Fruit fly (Drosophila melanogaster) whole organism, wandering third instar larva: Measurements from ENCODE around the gene barc.

Source experiments
- Abd-B ChIP-seq: fragments of >200 bp; optimal IDR thresholded peaks from 2 replicates; lab custom pipeline; 2017; ENCODE audit warnings: missing biosample characterization, missing genetic modification characterization
- CG32264 ChIP-seq: fragments of 200-800 bp; sonication (Bioruptor generic); optimal IDR thresholded peaks from 2 replicates; lab custom pipeline; 2016; ENCODE audit warnings: missing biosample characterization, missing genetic modification characterization
- CG9705 ChIP-seq: fragments of 200-800 bp; sonication (Bioruptor generic); optimal IDR thresholded peaks from 2 replicates; lab custom pipeline; 2018; ENCODE audit warnings: missing biosample characterization, mild to moderate bottlenecking, missing genetic modification characterization
- CrebA ChIP-seq: fragments of 200-800 bp; sonication (Bioruptor generic); optimal IDR thresholded peaks from 2 replicates; lab custom pipeline; 2016; ENCODE audit warnings: missing biosample characterization, mild to moderate bottlenecking, missing genetic modification characterization, borderline replicate concordance
- Dfd ChIP-seq: fragments of >200 bp; optimal IDR thresholded peaks from 2 replicates; lab custom pipeline; 2017; ENCODE audit warnings: missing biosample characterization, missing genetic modification characterization
- Dif ChIP-seq: fragments of 200-275, 200-300 bp; sonication (Bioruptor generic); optimal IDR thresholded peaks from 2 replicates; lab custom pipeline; 2018; ENCODE audit warnings: missing biosample characterization, missing genetic modification characterization; ENCODE audit not compliant: partially characterized antibody
- GATAd ChIP-seq: sonication (Bioruptor generic); optimal IDR thresholded peaks from 2 replicates; lab custom pipeline; 2016; ENCODE audit warnings: missing biosample characterization, missing genetic modification characterization
- HLH106 ChIP-seq: fragments of 200-800 bp; optimal IDR thresholded peaks from 3 replicates; lab custom pipeline; 2019; ENCODE audit warnings: missing biosample characterization, mild to moderate bottlenecking, missing genetic modification characterization, moderate library complexity
- Hnf4 ChIP-seq: fragments of 200-800 bp; sonication (Bioruptor generic); optimal IDR thresholded peaks from 2 replicates; lab custom pipeline; 2016; ENCODE audit warnings: missing biosample characterization, mild to moderate bottlenecking, missing genetic modification characterization
- Hr78 ChIP-seq: fragments of >200 bp; optimal IDR thresholded peaks from 2 replicates; lab custom pipeline; 2017; ENCODE audit warnings: missing biosample characterization, missing genetic modification characterization
- Hr83 ChIP-seq: fragments of 200-300 bp; sonication (Bioruptor generic); optimal IDR thresholded peaks from 2 replicates; lab custom pipeline; 2016; ENCODE audit warnings: missing biosample characterization, mild to moderate bottlenecking, missing genetic modification characterization, moderate library complexity; ENCODE audit not compliant: poor library complexity, severe bottlenecking
- Jra ChIP-seq: sonication (Bioruptor generic); optimal IDR thresholded peaks from 2 replicates; lab custom pipeline; 2016; ENCODE audit warnings: missing biosample characterization, missing genetic modification characterization
- Mio ChIP-seq: sonication (Bioruptor generic); optimal IDR thresholded peaks from 2 replicates; lab custom pipeline; 2016; ENCODE audit warnings: missing biosample characterization, missing genetic modification characterization
- Myc ChIP-seq: fragments of >200 bp; optimal IDR thresholded peaks from 2 replicates; lab custom pipeline; 2017
- N ChIP-seq: fragments of >200 bp; optimal IDR thresholded peaks from 2 replicates; lab custom pipeline; 2018; ENCODE audit warnings: missing biosample characterization, missing external identifiers, missing genetic modification characterization
- OdsH ChIP-seq: fragments of 200-800 bp; sonication (Bioruptor generic); optimal IDR thresholded peaks from 2 replicates; lab custom pipeline; 2016; ENCODE audit warnings: missing biosample characterization, mild to moderate bottlenecking, missing genetic modification characterization
- Rel ChIP-seq, 2 experiments: fragments of 200-800 bp; sonication (Bioruptor generic) in 1 of 2; optimal IDR thresholded peaks; 2 replicates in 1 of 2; 3 replicates in 1 of 2; lab custom pipeline; 2016 to 2019; ENCODE audit warnings: mild to moderate bottlenecking in 2 of 2, missing biosample characterization in 2 of 2, missing genetic modification characterization in 2 of 2, moderate library complexity in 1 of 2
- Sp1 ChIP-seq: fragments of 200-800 bp; sonication (Bioruptor generic); optimal IDR thresholded peaks from 3 replicates; lab custom pipeline; 2019; ENCODE audit warnings: missing biosample characterization, mild to moderate bottlenecking, missing genetic modification characterization, moderate library complexity
- Vsx2 ChIP-seq: fragments of 200-300, 225-300 bp; sonication (Bioruptor generic); optimal IDR thresholded peaks from 2 replicates; lab custom pipeline; 2018; ENCODE audit warnings: missing biosample characterization, missing genetic modification characterization; ENCODE audit not compliant: partially characterized antibody
- br ChIP-seq: fragments of 200-800 bp; sonication (Bioruptor generic); optimal IDR thresholded peaks from 2 replicates; lab custom pipeline; 2016; ENCODE audit warnings: missing biosample characterization, missing genetic modification characterization
- brk ChIP-seq: fragments of 200-800 bp; sonication (Bioruptor generic); optimal IDR thresholded peaks from 2 replicates; lab custom pipeline; 2016; ENCODE audit warnings: missing biosample characterization, mild to moderate bottlenecking, missing genetic modification characterization
- dl ChIP-seq, 2 experiments: fragments of 175-275, 200-275 bp in 1 of 2; fragments of 200-275 bp in 1 of 2; sonication (Bioruptor generic); optimal IDR thresholded peaks; lab custom pipeline; 2018; ENCODE audit warnings: mild to moderate bottlenecking in 2 of 2, missing biosample characterization in 2 of 2, missing genetic modification characterization in 2 of 2, moderate library complexity in 2 of 2; ENCODE audit not compliant: partially characterized antibody in 2 of 2, insufficient read depth in 1 of 2
- dmrt93B ChIP-seq: fragments of 200-800 bp; sonication (Bioruptor generic); optimal IDR thresholded peaks from 2 replicates; lab custom pipeline; 2018; ENCODE audit warnings: missing biosample characterization, mild to moderate bottlenecking, missing genetic modification characterization
- dsf ChIP-seq: sonication (Bioruptor generic); optimal IDR thresholded peaks from 2 replicates; lab custom pipeline; 2016; ENCODE audit warnings: missing biosample characterization, missing genetic modification characterization, borderline replicate concordance
- ey ChIP-seq: fragments of 200-800 bp; sonication (Bioruptor generic); optimal IDR thresholded peaks from 2 replicates; lab custom pipeline; 2016; ENCODE audit warnings: missing biosample characterization, missing genetic modification characterization
- foxo ChIP-seq, 2 experiments: fragments of 200-800 bp; sonication (Bioruptor generic); optimal IDR thresholded peaks; 2 replicates in 1 of 2; 3 replicates in 1 of 2; lab custom pipeline; 2016 to 2017; ENCODE audit warnings: missing biosample characterization in 2 of 2, missing genetic modification characterization in 2 of 2
- fru ChIP-seq: fragments of 200-800 bp; sonication (Bioruptor generic); optimal IDR thresholded peaks from 3 replicates; lab custom pipeline; 2016; ENCODE audit warnings: missing biosample characterization, mild to moderate bottlenecking, missing genetic modification characterization
- h ChIP-seq: fragments of 200-800 bp; sonication (Bioruptor generic); optimal IDR thresholded peaks from 3 replicates; lab custom pipeline; 2016; ENCODE audit warnings: missing biosample characterization, mild to moderate bottlenecking, missing genetic modification characterization
- jim ChIP-seq: fragments of 175-275, 200-325 bp; sonication (Bioruptor generic); optimal IDR thresholded peaks from 2 replicates; lab custom pipeline; 2016; ENCODE audit warnings: missing biosample characterization, mild to moderate bottlenecking, missing genetic modification characterization
- lola ChIP-seq: fragments of >200 bp; optimal IDR thresholded peaks from 2 replicates; lab custom pipeline; 2017; ENCODE audit warnings: missing biosample characterization, missing genetic modification characterization
- pan ChIP-seq: fragments of >200 bp; optimal IDR thresholded peaks from 2 replicates; lab custom pipeline; 2017
- psq ChIP-seq: fragments of 200-800 bp; sonication (Bioruptor generic); optimal IDR thresholded peaks from 3 replicates; lab custom pipeline; 2017; ENCODE audit warnings: missing biosample characterization, mild to moderate bottlenecking, missing genetic modification characterization, moderate library complexity
- rgr ChIP-seq: fragments of 200-800 bp; sonication (Bioruptor generic); optimal IDR thresholded peaks from 3 replicates; lab custom pipeline; 2016; ENCODE audit warnings: missing biosample characterization, mild to moderate bottlenecking, missing genetic modification characterization
- sage ChIP-seq: fragments of 200-800 bp; sonication (Bioruptor generic); optimal IDR thresholded peaks from 2 replicates; lab custom pipeline; 2016; ENCODE audit warnings: missing biosample characterization, mild to moderate bottlenecking, missing genetic modification characterization
- sv ChIP-seq: fragments of 200-800 bp; sonication (Bioruptor generic); optimal IDR thresholded peaks from 3 replicates; lab custom pipeline; 2016; ENCODE audit warnings: missing biosample characterization, missing genetic modification characterization
- tai ChIP-seq: sonication (Bioruptor generic); optimal IDR thresholded peaks from 2 replicates; lab custom pipeline; 2016; ENCODE audit warnings: missing biosample characterization, missing genetic modification characterization
- usp ChIP-seq: fragments of >200 bp; optimal IDR thresholded peaks from 2 replicates; lab custom pipeline; 2017; ENCODE audit warnings: missing biosample characterization, missing genetic modification characterization
- woc ChIP-seq: sonication (Bioruptor generic); optimal IDR thresholded peaks from 2 replicates; lab custom pipeline; 2016; ENCODE audit warnings: missing biosample characterization, mild to moderate bottlenecking, missing genetic modification characterization

barc gene

dm6 chr3L:21427490-21427889 lies 5.4 kb downstream of the barc start, which contains the start of gene CG33288:
Gene CG33288, plus strand, starts transcription at chr3L:21427790.
- TF ChIP-seq Myc (lab: Kevin White, UChicago) (no peak), N (GFP tag; lab: Kevin White, UChicago) (no peak), woc (GFP tag; lab: Kevin White, UChicago) (no peak), HLH106 (tag; lab: Kevin White, UChicago) (no peak), Sp1 (GFP tag; lab: Kevin White, UChicago) (no peak), foxo (GFP tag; optimal IDR thresholded peaks at IDR 0.05; lab: Kevin White, UChicago) (no peak), dl (GFP tag; optimal IDR thresholded peaks at IDR 0.05; lab: Kevin White, UChicago; ENCODE audit: insufficient read depth in 1 of 2, partially characterized antibody in 2 of 2) (no peak), brk (GFP tag; lab: Kevin White, UChicago) (no peak), OdsH (no peak), jim (GFP tag; lab: Kevin White, UChicago) (no peak), sage (no peak)
- TF ChIP-seq, all 38 proteins: peak for 0

DNA sequence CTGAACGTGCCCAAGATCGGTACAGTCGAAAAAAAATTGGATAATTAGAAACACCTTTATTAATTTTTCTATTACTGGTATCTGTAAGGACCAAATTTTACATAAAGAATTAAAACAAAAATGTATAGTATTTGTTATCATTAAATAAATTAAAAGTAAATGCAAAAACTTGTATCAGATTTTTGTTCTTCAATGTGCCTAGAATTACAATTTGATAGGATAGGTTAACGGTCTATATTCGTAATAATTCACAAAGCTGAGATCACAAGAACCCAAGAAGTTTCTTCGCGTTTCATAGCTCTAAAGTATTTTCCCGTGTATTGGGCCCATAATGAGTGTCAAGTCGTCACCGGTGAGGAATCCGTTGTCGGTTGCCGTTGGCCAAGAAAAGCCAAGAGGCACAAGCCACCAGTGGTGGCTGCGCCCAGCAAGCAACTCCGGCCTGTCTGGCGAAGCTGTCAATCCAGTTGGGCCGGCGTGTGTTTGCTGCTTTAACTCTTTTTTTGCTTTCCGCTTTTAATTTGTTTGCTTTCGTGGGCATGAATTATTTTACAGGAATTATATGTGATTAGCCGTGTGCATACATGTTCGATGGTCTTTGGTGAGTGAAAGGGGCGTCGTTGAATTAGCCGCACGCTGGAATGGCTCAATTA lies 14.9 kb downstream of the barc start:
- peak; percentile 41 for TF ChIP-seq ey (GFP tag; lab: Kevin White, UChicago)
- TF ChIP-seq Hnf4 (GFP tag; lab: Kevin White, UChicago), result no peak
- TF ChIP-seq Hr83 (GFP tag; lab: Kevin White, UChicago), result no peak
- TF ChIP-seq h (GFP tag; lab: Kevin White, UChicago), result peak; percentile 49
- TF ChIP-seq CrebA (GFP tag; lab: Kevin White, UChicago), result no peak
- TF ChIP-seq Mio, result no peak
- peak; percentile 39 for TF ChIP-seq psq (GFP tag; lab: Kevin White, UChicago)
- TF ChIP-seq HLH106 (tag; lab: Kevin White, UChicago), result no peak
- no peak for TF ChIP-seq dl (GFP tag; optimal IDR thresholded peaks at IDR 0.05; lab: Kevin White, UChicago; ENCODE audit: insufficient read depth in 1 of 2, partially characterized antibody in 2 of 2)
- peak; percentile 52 for TF ChIP-seq Sp1 (GFP tag; lab: Kevin White, UChicago)
- TF ChIP-seq br (GFP tag; lab: Kevin White, UChicago), result no peak
- TF ChIP-seq sv, result no peak
- peak; percentile 62 for TF ChIP-seq OdsH
- peak; percentile 25 for TF ChIP-seq rgr (GFP tag; lab: Kevin White, UChicago)
- no peak for TF ChIP-seq CG32264 (GFP tag; lab: Kevin White, UChicago)
- no peak for TF ChIP-seq brk (GFP tag; lab: Kevin White, UChicago)
- no peak for TF ChIP-seq Jra
- TF ChIP-seq lola, result no peak
- TF ChIP-seq foxo (GFP tag; optimal IDR thresholded peaks at IDR 0.05; lab: Kevin White, UChicago), result peak in 1 of 2 experiments; percentile 48
- TF ChIP-seq sage, result no peak
- no peak for TF ChIP-seq pan
- TF ChIP-seq Vsx2, result no peak
- no peak for TF ChIP-seq N (GFP tag; lab: Kevin White, UChicago)
- no peak for TF ChIP-seq CG9705 (GFP tag; lab: Kevin White, UChicago)
- no peak for TF ChIP-seq jim (GFP tag; lab: Kevin White, UChicago)
- TF ChIP-seq usp, result no peak
- peak; percentile 32 for TF ChIP-seq dmrt93B (GFP tag; lab: Kevin White, UChicago)
- TF ChIP-seq tai (GFP tag; lab: Kevin White, UChicago), result no peak
- TF ChIP-seq fru, result peak; percentile 32
- no peak for TF ChIP-seq GATAd
- TF ChIP-seq Hr78, result no peak
- no peak for TF ChIP-seq Rel (GFP tag; optimal IDR thresholded peaks at IDR 0.05; lab: Kevin White, UChicago)
- no peak for TF ChIP-seq Rel (tag; optimal IDR thresholded peaks at IDR 0.05; lab: Kevin White, UChicago)
- peak; percentile 26 for TF ChIP-seq woc (GFP tag; lab: Kevin White, UChicago)
- no peak for TF ChIP-seq Dif (GFP tag; lab: Kevin White, UChicago)
- TF ChIP-seq Dfd (GFP tag; lab: Kevin White, UChicago), result no peak
- no peak for TF ChIP-seq Myc (lab: Kevin White, UChicago)
- no peak for TF ChIP-seq dsf (GFP tag; lab: Kevin White, UChicago)
- TF ChIP-seq Abd-B (GFP tag; lab: Kevin White, UChicago), result no peak
